Worm (Caenorhabditis elegans) whole organism, L1 larva: ENCODE results near the gene num-1.

Experiments
- blmp-1 ChIP-seq: fragments of 150-350 bp; optimal IDR thresholded peaks from 2 replicates; lab custom pipeline; 2014; ENCODE audit warnings: missing biosample characterization, missing genetic modification characterization
- efl-1 ChIP-seq, 4 experiments: fragments of 150-350 bp; optimal IDR thresholded peaks in 3 of 4; peaks in 1 of 4; 1 replicate in 1 of 4; 2 replicates in 3 of 4; lab custom pipeline; 2014; ENCODE audit warnings: missing biosample characterization in 2 of 4, missing genetic modification characterization in 2 of 4, missing genetic modification reagents in 2 of 4
- fos-1 ChIP-seq: fragments of 150-350 bp; optimal IDR thresholded peaks from 2 replicates; lab custom pipeline; 2014; ENCODE audit warnings: missing biosample characterization, missing genetic modification characterization
- lin-35 ChIP-seq, 2 experiments: fragments of 150-350 bp; optimal IDR thresholded peaks; 2 replicates each; lab custom pipeline; 2014; ENCODE audit warnings: missing biosample characterization in 2 of 2, missing genetic modification characterization in 2 of 2, missing genetic modification reagents in 2 of 2
- lin-39 ChIP-seq: fragments of 150-350 bp; optimal IDR thresholded peaks from 2 replicates; lab custom pipeline; 2014; ENCODE audit warnings: missing biosample characterization, missing genetic modification reagents, missing genetic modification characterization
- mef-2 ChIP-seq: fragments of 150-350 bp; optimal IDR thresholded peaks from 2 replicates; lab custom pipeline; 2014; ENCODE audit warnings: missing biosample characterization, missing genetic modification characterization
- nhr-11 ChIP-seq: fragments of 150-350 bp; optimal IDR thresholded peaks from 2 replicates; lab custom pipeline; 2014; ENCODE audit warnings: missing biosample characterization, missing genetic modification characterization
- tlp-1 ChIP-seq: fragments of 150-350 bp; optimal IDR thresholded peaks from 2 replicates; lab custom pipeline; 2014; ENCODE audit warnings: missing biosample characterization, missing genetic modification characterization
- ztf-4 ChIP-seq: fragments of 150-350 bp; optimal IDR thresholded peaks from 2 replicates; lab custom pipeline; 2014; ENCODE audit warnings: missing biosample characterization, missing genetic modification characterization

ce11 chrV:20847743-20848229 lies 18.2 kb downstream of the num-1 start:
- TF ChIP-seq fos-1 (tag; lab: Kevin White, UChicago) (no peak), lin-35 (GFP tag; optimal IDR thresholded peaks at IDR 0.05; lab: Kevin White, UChicago) (no peak), efl-1 (optimal IDR thresholded peaks at IDR 0.05; lab: Kevin White, UChicago) (no peak), efl-1 (GFP tag; optimal IDR thresholded peaks at IDR 0.05 in 1 of 2; lab: Kevin White, UChicago) (no peak), mef-2 (tag; lab: Kevin White, UChicago) (no peak), blmp-1 (tag; lab: Kevin White, UChicago) (no peak), ztf-4 (tag; lab: Kevin White, UChicago) (no peak), tlp-1 (tag; lab: Kevin White, UChicago) (no peak), lin-39 (no peak), nhr-11 (tag; lab: Kevin White, UChicago) (no peak)
